Fruit fly (Drosophila melanogaster): ENCODE data around the gene CG33509.

CG33509 gene

DNA sequence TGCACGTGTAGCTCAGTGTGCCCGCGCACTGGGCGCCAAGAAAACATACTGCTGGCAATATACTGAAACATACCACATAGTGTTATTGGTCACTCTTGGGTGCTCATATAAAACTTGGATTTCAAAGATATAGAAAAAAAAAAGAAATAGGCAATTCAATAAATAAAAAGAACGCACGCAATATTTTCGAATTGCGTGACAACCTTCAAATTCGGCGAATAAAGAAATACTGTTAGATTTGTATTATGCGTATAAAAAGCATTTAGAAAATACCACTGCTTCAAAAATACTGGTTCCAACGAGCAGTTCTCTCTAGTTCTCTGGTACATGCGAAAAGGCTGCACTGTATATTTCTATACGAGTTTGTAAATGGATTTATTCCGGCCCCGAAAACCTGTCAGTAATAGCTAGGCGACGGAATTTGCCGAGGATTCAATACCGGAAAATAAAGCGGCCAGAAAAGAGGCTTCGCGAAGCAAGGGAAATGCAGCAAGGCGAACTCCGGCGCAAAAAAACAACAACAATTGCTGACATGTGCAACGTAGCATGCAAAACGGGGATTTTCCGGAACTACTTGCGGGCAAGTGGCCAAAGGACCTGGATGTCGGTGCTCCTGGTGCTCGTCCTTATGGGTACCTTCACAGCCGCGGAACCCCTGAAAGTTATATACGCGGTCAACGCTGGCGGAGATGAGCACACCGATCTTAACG lies 16.2 kb upstream of the CG33509 start, which contains the start of gene CG9257 (continued):
- TF ChIP-seq CG10959 (GFP tag; IDR thresholded peaks at IDR 0.05) = no peak
- TF ChIP-seq C15 (GFP tag; IDR thresholded peaks at IDR 0.05) = no peak
- no peak for TF ChIP-seq pita (GFP tag; optimal IDR thresholded peaks at IDR 0.05)
- TF ChIP-seq CG6254 (GFP tag; optimal IDR thresholded peaks at IDR 0.05) = no peak
- no peak for TF ChIP-seq CG3281 (GFP tag; optimal IDR thresholded peaks at IDR 0.05)
- TF ChIP-seq CG10543 (GFP tag; optimal IDR thresholded peaks at IDR 0.05) = no peak
- no peak for TF ChIP-seq HLHmδ (GFP tag; optimal IDR thresholded peaks at IDR 0.05)
- no peak for TF ChIP-seq CG10321 (GFP tag; IDR thresholded peaks at IDR 0.05)
- no peak for TF ChIP-seq ken (GFP tag; IDR thresholded peaks at IDR 0.05)
- TF ChIP-seq gsb (GFP tag; IDR thresholded peaks at IDR 0.05) = no peak
- TF ChIP-seq CG13296 (GFP tag; optimal IDR thresholded peaks at IDR 0.05) = no peak
- no peak for TF ChIP-seq CG10979 (tag; optimal IDR thresholded peaks at IDR 0.05)
- no peak for TF ChIP-seq unpg (GFP tag; optimal IDR thresholded peaks at IDR 0.05)
- TF ChIP-seq nom (GFP tag; optimal IDR thresholded peaks at IDR 0.05) = no peak
- TF ChIP-seq CG33213 (GFP tag; optimal IDR thresholded peaks at IDR 0.05) = peak; percentile 38
- no peak for TF ChIP-seq Dbx (GFP tag; IDR thresholded peaks at IDR 0.05)
- peak; percentile 33 for TF ChIP-seq CG12391 (tag; optimal IDR thresholded peaks at IDR 0.05)
- no peak for TF ChIP-seq Dip3 (GFP tag; optimal IDR thresholded peaks at IDR 0.05)
- no peak for TF ChIP-seq CG4707 (GFP tag; optimal IDR thresholded peaks at IDR 0.05)
- TF ChIP-seq CG2120 (GFP tag; optimal IDR thresholded peaks at IDR 0.05) = peak; percentile 45
- TF ChIP-seq Myb (GFP tag; optimal IDR thresholded peaks at IDR 0.05) = peak; percentile 24
- TF ChIP-seq btn (GFP tag; optimal IDR thresholded peaks at IDR 0.05) = no peak
- no peak for TF ChIP-seq CG4730 (GFP tag; IDR thresholded peaks at IDR 0.05)
- TF ChIP-seq CG16813 (GFP tag; IDR thresholded peaks at IDR 0.05; ENCODE audit: partially characterized antibody) = no peak
- TF ChIP-seq Xrp1 (GFP tag; IDR thresholded peaks at IDR 0.05) = no peak
- TF ChIP-seq CG2889 (GFP tag; IDR thresholded peaks at IDR 0.05) = no peak
- TF ChIP-seq CG10366 (GFP tag; IDR thresholded peaks at IDR 0.05) = no peak
- no peak for TF ChIP-seq CG12236 (GFP tag; optimal IDR thresholded peaks at IDR 0.05)
- peak; percentile 26 for TF ChIP-seq Xbp1 (GFP tag; optimal IDR thresholded peaks at IDR 0.05)
- TF ChIP-seq PHDP (tag; optimal IDR thresholded peaks at IDR 0.05) = no peak
- no peak for TF ChIP-seq CG14441 (GFP tag; IDR thresholded peaks at IDR 0.05)
- TF ChIP-seq Atf-2 (GFP tag; optimal IDR thresholded peaks at IDR 0.05) = no peak
- no peak for TF ChIP-seq Fer2 (tag; optimal IDR thresholded peaks at IDR 0.05)
- TF ChIP-seq run (tag; optimal IDR thresholded peaks at IDR 0.05) = no peak
- no peak for TF ChIP-seq ems (GFP tag; optimal IDR thresholded peaks at IDR 0.05)
- TF ChIP-seq CG8944 (GFP tag; optimal IDR thresholded peaks at IDR 0.05) = no peak
- TF ChIP-seq ab (GFP tag; optimal IDR thresholded peaks at IDR 0.05) = no peak
- no peak for TF ChIP-seq CG7928 (GFP tag; optimal IDR thresholded peaks at IDR 0.05)
- TF ChIP-seq Ravus (GFP tag; IDR thresholded peaks at IDR 0.05) = no peak
- no peak for TF ChIP-seq Atf3 (GFP tag; optimal IDR thresholded peaks at IDR 0.05)
- no peak for TF ChIP-seq eyg (GFP tag; optimal IDR thresholded peaks at IDR 0.05)
- TF ChIP-seq repo (GFP tag; optimal IDR thresholded peaks at IDR 0.05) = no peak
- no peak for TF ChIP-seq Ada2b (GFP tag; IDR thresholded peaks at IDR 0.05)
- TF ChIP-seq NK7.1 (GFP tag; optimal IDR thresholded peaks at IDR 0.05) = no peak
- no peak for TF ChIP-seq fru (optimal IDR thresholded peaks at IDR 0.05)
- TF ChIP-seq CG10462 (GFP tag; optimal IDR thresholded peaks at IDR 0.05) = no peak
- TF ChIP-seq dati (GFP tag; IDR thresholded peaks at IDR 0.05) = no peak
- no peak for TF ChIP-seq CG10147 (GFP tag; optimal IDR thresholded peaks at IDR 0.05)
- no peak for TF ChIP-seq croc (GFP tag; conservative IDR thresholded peaks at IDR 0.05)
- TF ChIP-seq CG13775 (GFP tag; optimal IDR thresholded peaks at IDR 0.05) = no peak
- no peak for TF ChIP-seq CG16863 (GFP tag; optimal IDR thresholded peaks at IDR 0.05)
- TF ChIP-seq crol (GFP tag; IDR thresholded peaks at IDR 0.05) = no peak
